Fruit fly (Drosophila melanogaster) whole organism, wandering third instar larva: ENCODE measurements around the gene CG6094.

Source experiments
- CG32264 ChIP-seq: fragments of 200-800 bp; sonication (Bioruptor generic); optimal IDR thresholded peaks from 2 replicates; lab custom pipeline; 2016; ENCODE audit warnings: missing biosample characterization, missing genetic modification characterization
- CG9705 ChIP-seq: fragments of 200-800 bp; sonication (Bioruptor generic); optimal IDR thresholded peaks from 2 replicates; lab custom pipeline; 2018; ENCODE audit warnings: missing biosample characterization, mild to moderate bottlenecking, missing genetic modification characterization
- CrebA ChIP-seq: fragments of 200-800 bp; sonication (Bioruptor generic); optimal IDR thresholded peaks from 2 replicates; lab custom pipeline; 2016; ENCODE audit warnings: missing biosample characterization, mild to moderate bottlenecking, missing genetic modification characterization, borderline replicate concordance
- Dfd ChIP-seq: fragments of >200 bp; optimal IDR thresholded peaks from 2 replicates; lab custom pipeline; 2017; ENCODE audit warnings: missing biosample characterization, missing genetic modification characterization
- GATAd ChIP-seq: sonication (Bioruptor generic); optimal IDR thresholded peaks from 2 replicates; lab custom pipeline; 2016; ENCODE audit warnings: missing biosample characterization, missing genetic modification characterization
- HLH106 ChIP-seq: fragments of 200-800 bp; optimal IDR thresholded peaks from 3 replicates; lab custom pipeline; 2019; ENCODE audit warnings: missing biosample characterization, mild to moderate bottlenecking, missing genetic modification characterization, moderate library complexity
- Hnf4 ChIP-seq: fragments of 200-800 bp; sonication (Bioruptor generic); optimal IDR thresholded peaks from 2 replicates; lab custom pipeline; 2016; ENCODE audit warnings: missing biosample characterization, mild to moderate bottlenecking, missing genetic modification characterization
- Hr78 ChIP-seq: fragments of >200 bp; optimal IDR thresholded peaks from 2 replicates; lab custom pipeline; 2017; ENCODE audit warnings: missing biosample characterization, missing genetic modification characterization
- Jra ChIP-seq: sonication (Bioruptor generic); optimal IDR thresholded peaks from 2 replicates; lab custom pipeline; 2016; ENCODE audit warnings: missing biosample characterization, missing genetic modification characterization
- Mio ChIP-seq: sonication (Bioruptor generic); optimal IDR thresholded peaks from 2 replicates; lab custom pipeline; 2016; ENCODE audit warnings: missing biosample characterization, missing genetic modification characterization
- Myc ChIP-seq: fragments of >200 bp; optimal IDR thresholded peaks from 2 replicates; lab custom pipeline; 2017
- OdsH ChIP-seq: fragments of 200-800 bp; sonication (Bioruptor generic); optimal IDR thresholded peaks from 2 replicates; lab custom pipeline; 2016; ENCODE audit warnings: missing biosample characterization, mild to moderate bottlenecking, missing genetic modification characterization
- Rel ChIP-seq, 2 experiments: fragments of 200-800 bp; sonication (Bioruptor generic) in 1 of 2; optimal IDR thresholded peaks; 2 replicates in 1 of 2; 3 replicates in 1 of 2; lab custom pipeline; 2016 to 2019; ENCODE audit warnings: mild to moderate bottlenecking in 2 of 2, missing biosample characterization in 2 of 2, missing genetic modification characterization in 2 of 2, moderate library complexity in 1 of 2
- Sp1 ChIP-seq: fragments of 200-800 bp; sonication (Bioruptor generic); optimal IDR thresholded peaks from 3 replicates; lab custom pipeline; 2019; ENCODE audit warnings: missing biosample characterization, mild to moderate bottlenecking, missing genetic modification characterization, moderate library complexity
- br ChIP-seq: fragments of 200-800 bp; sonication (Bioruptor generic); optimal IDR thresholded peaks from 2 replicates; lab custom pipeline; 2016; ENCODE audit warnings: missing biosample characterization, missing genetic modification characterization
- brk ChIP-seq: fragments of 200-800 bp; sonication (Bioruptor generic); optimal IDR thresholded peaks from 2 replicates; lab custom pipeline; 2016; ENCODE audit warnings: missing biosample characterization, mild to moderate bottlenecking, missing genetic modification characterization
- dl ChIP-seq, 2 experiments: fragments of 175-275, 200-275 bp in 1 of 2; fragments of 200-275 bp in 1 of 2; sonication (Bioruptor generic); optimal IDR thresholded peaks; lab custom pipeline; 2018; ENCODE audit warnings: mild to moderate bottlenecking in 2 of 2, missing biosample characterization in 2 of 2, missing genetic modification characterization in 2 of 2, moderate library complexity in 2 of 2; ENCODE audit not compliant: partially characterized antibody in 2 of 2, insufficient read depth in 1 of 2
- dmrt93B ChIP-seq: fragments of 200-800 bp; sonication (Bioruptor generic); optimal IDR thresholded peaks from 2 replicates; lab custom pipeline; 2018; ENCODE audit warnings: missing biosample characterization, mild to moderate bottlenecking, missing genetic modification characterization
- ey ChIP-seq: fragments of 200-800 bp; sonication (Bioruptor generic); optimal IDR thresholded peaks from 2 replicates; lab custom pipeline; 2016; ENCODE audit warnings: missing biosample characterization, missing genetic modification characterization
- fru ChIP-seq: fragments of 200-800 bp; sonication (Bioruptor generic); optimal IDR thresholded peaks from 3 replicates; lab custom pipeline; 2016; ENCODE audit warnings: missing biosample characterization, mild to moderate bottlenecking, missing genetic modification characterization
- h ChIP-seq: fragments of 200-800 bp; sonication (Bioruptor generic); optimal IDR thresholded peaks from 3 replicates; lab custom pipeline; 2016; ENCODE audit warnings: missing biosample characterization, mild to moderate bottlenecking, missing genetic modification characterization
- jim ChIP-seq: fragments of 175-275, 200-325 bp; sonication (Bioruptor generic); optimal IDR thresholded peaks from 2 replicates; lab custom pipeline; 2016; ENCODE audit warnings: missing biosample characterization, mild to moderate bottlenecking, missing genetic modification characterization
- lola ChIP-seq: fragments of >200 bp; optimal IDR thresholded peaks from 2 replicates; lab custom pipeline; 2017; ENCODE audit warnings: missing biosample characterization, missing genetic modification characterization
- pan ChIP-seq: fragments of >200 bp; optimal IDR thresholded peaks from 2 replicates; lab custom pipeline; 2017
- psq ChIP-seq: fragments of 200-800 bp; sonication (Bioruptor generic); optimal IDR thresholded peaks from 3 replicates; lab custom pipeline; 2017; ENCODE audit warnings: missing biosample characterization, mild to moderate bottlenecking, missing genetic modification characterization, moderate library complexity
- rgr ChIP-seq: fragments of 200-800 bp; sonication (Bioruptor generic); optimal IDR thresholded peaks from 3 replicates; lab custom pipeline; 2016; ENCODE audit warnings: missing biosample characterization, mild to moderate bottlenecking, missing genetic modification characterization
- sage ChIP-seq: fragments of 200-800 bp; sonication (Bioruptor generic); optimal IDR thresholded peaks from 2 replicates; lab custom pipeline; 2016; ENCODE audit warnings: missing biosample characterization, mild to moderate bottlenecking, missing genetic modification characterization
- sv ChIP-seq: fragments of 200-800 bp; sonication (Bioruptor generic); optimal IDR thresholded peaks from 3 replicates; lab custom pipeline; 2016; ENCODE audit warnings: missing biosample characterization, missing genetic modification characterization
- tai ChIP-seq: sonication (Bioruptor generic); optimal IDR thresholded peaks from 2 replicates; lab custom pipeline; 2016; ENCODE audit warnings: missing biosample characterization, missing genetic modification characterization
- usp ChIP-seq: fragments of >200 bp; optimal IDR thresholded peaks from 2 replicates; lab custom pipeline; 2017; ENCODE audit warnings: missing biosample characterization, missing genetic modification characterization

Gene CG6094

dm6 chr2L:10495495-10495894 lies 11.4 kb upstream of the CG6094 start:
- TF ChIP-seq brk (GFP tag; lab: Kevin White, UChicago): no peak
- TF ChIP-seq OdsH (GFP tag; lab: Kevin White, UChicago): no peak

- TF ChIP-seq fru: no peak
- no peak for TF ChIP-seq tai (GFP tag; lab: Kevin White, UChicago)
- no peak for TF ChIP-seq lola (GFP tag; lab: Kevin White, UChicago)
Observed at dm6 chr2L:10496338-10496737, 10.5 kb upstream of the CG6094 start.

- TF ChIP-seq lola (GFP tag; lab: Kevin White, UChicago) (no peak), ey (GFP tag; lab: Kevin White, UChicago) (no peak), OdsH (GFP tag; lab: Kevin White, UChicago) (no peak), HLH106 (no peak), Dfd (GFP tag; lab: Kevin White, UChicago) (no peak), rgr (GFP tag; lab: Kevin White, UChicago) (no peak), CrebA (no peak), GATAd (GFP tag; lab: Kevin White, UChicago) (no peak), sv (GFP tag; lab: Kevin White, UChicago) (no peak), CG32264 (no peak), Hr78 (no peak)
Observed at dm6 chr2L:10497106-10497800, 9.6 kb upstream of the CG6094 start.

- TF ChIP-seq dl (GFP tag; optimal IDR thresholded peaks at IDR 0.05; lab: Kevin White, UChicago; ENCODE audit: insufficient read depth in 1 of 2, partially characterized antibody in 2 of 2) (no peak), Myc (lab: Kevin White, UChicago) (no peak), sv (GFP tag; lab: Kevin White, UChicago) (no peak), CG32264 (no peak), lola (GFP tag; lab: Kevin White, UChicago) (no peak), GATAd (GFP tag; lab: Kevin White, UChicago) (no peak), Sp1 (GFP tag; lab: Kevin White, UChicago) (no peak), Jra (no peak), brk (GFP tag; lab: Kevin White, UChicago) (no peak), fru (no peak), pan (no peak), ey (GFP tag; lab: Kevin White, UChicago) (no peak), CG9705 (GFP tag; lab: Kevin White, UChicago) (no peak), sage (GFP tag; lab: Kevin White, UChicago) (no peak), psq (GFP tag; lab: Kevin White, UChicago) (no peak), jim (GFP tag; lab: Kevin White, UChicago) (no peak), Hnf4 (no peak), Mio (GFP tag; lab: Kevin White, UChicago) (no peak)
Observed at dm6 chr2L:10499608-10500007, 7.3 kb upstream of the CG6094 start.

- TF ChIP-seq Rel (GFP tag; optimal IDR thresholded peaks at IDR 0.05; lab: Kevin White, UChicago) (peak; percentile 6), Rel (tag; optimal IDR thresholded peaks at IDR 0.05; lab: Kevin White, UChicago) (peak; percentile 78), HLH106 (no peak)
- TF ChIP-seq, all 38 proteins: peak for 1
Observed at dm6 chr2L:10500309-10500974, 6.4 kb upstream of the CG6094 start.

dm6 chr2L:10502244-10502643 lies 4.6 kb upstream of the CG6094 start:
- TF ChIP-seq dl (GFP tag; optimal IDR thresholded peaks at IDR 0.05; lab: Kevin White, UChicago; ENCODE audit: insufficient read depth in 1 of 2, partially characterized antibody in 2 of 2): no peak
- no peak for TF ChIP-seq h
- no peak for TF ChIP-seq rgr (GFP tag; lab: Kevin White, UChicago)
- no peak for TF ChIP-seq dmrt93B (GFP tag; lab: Kevin White, UChicago)
- TF ChIP-seq brk (GFP tag; lab: Kevin White, UChicago): no peak
- TF ChIP-seq HLH106: no peak
- TF ChIP-seq Myc (lab: Kevin White, UChicago): no peak
- no peak for TF ChIP-seq psq (GFP tag; lab: Kevin White, UChicago)
- TF ChIP-seq usp: no peak
- TF ChIP-seq CG9705 (GFP tag; lab: Kevin White, UChicago): no peak
- no peak for TF ChIP-seq Dfd (GFP tag; lab: Kevin White, UChicago)
- TF ChIP-seq fru: no peak
- no peak for TF ChIP-seq jim (GFP tag; lab: Kevin White, UChicago)
- TF ChIP-seq Hnf4: no peak
- no peak for TF ChIP-seq br (GFP tag; lab: Kevin White, UChicago)
